Fruit fly (Drosophila melanogaster) whole organism, embryonic: ENCODE measurements around the gene Dok.

Experiments
- CG10543 ChIP-seq: fragments of 200-800 bp; sonication (Bioruptor generic); optimal IDR thresholded peaks from 3 replicates; lab custom pipeline; 2017; ENCODE audit warnings: missing biosample characterization, mild to moderate bottlenecking, missing genetic modification characterization, moderate library complexity
- CG11093 ChIP-seq: fragments of 200-800 bp; sonication (Bioruptor generic); IDR thresholded peaks from 3 replicates; pipeline ENCODE4 v1.3.6; 2022; ENCODE audit warnings: missing biosample characterization, missing genetic modification characterization
- CG12219 ChIP-seq: fragments of 200-800 bp; sonication (Bioruptor generic); optimal IDR thresholded peaks from 3 replicates; lab custom pipeline; 2018; ENCODE audit warnings: missing biosample characterization, mild to moderate bottlenecking, missing genetic modification characterization
- CG1233 ChIP-seq: fragments of 200-800 bp; sonication (Bioruptor generic); optimal IDR thresholded peaks from 4 replicates; lab custom pipeline; 2018; ENCODE audit warnings: missing biosample characterization, mild to moderate bottlenecking, missing genetic modification characterization
- CG13287 ChIP-seq: fragments of 200-800 bp; sonication (Bioruptor generic); IDR thresholded peaks from 2 replicates; pipeline ENCODE4 v1.3.6; 2022; ENCODE audit warnings: missing biosample characterization, missing genetic modification characterization; ENCODE audit not compliant: partially characterized antibody
- CG13424 ChIP-seq: fragments of 200-800 bp; sonication (Bioruptor generic); optimal IDR thresholded peaks from 2 replicates; lab custom pipeline; 2019; ENCODE audit warnings: missing biosample characterization, mild to moderate bottlenecking, missing genetic modification characterization, moderate library complexity
- CG1529 ChIP-seq: fragments of 200-800 bp; sonication (Bioruptor generic); optimal IDR thresholded peaks from 3 replicates; lab custom pipeline; 2018; ENCODE audit warnings: missing biosample characterization, missing genetic modification characterization
- CG17361 ChIP-seq: fragments of 200-800 bp; sonication (Bioruptor generic); IDR thresholded peaks from 3 replicates; pipeline ENCODE4 v1.3.6; 2022; ENCODE audit warnings: missing biosample characterization, missing genetic modification characterization
- CG17385 ChIP-seq: fragments of 200-800 bp; sonication (Bioruptor generic); optimal IDR thresholded peaks from 3 replicates; lab custom pipeline; 2018; ENCODE audit warnings: missing biosample characterization, mild to moderate bottlenecking, missing genetic modification characterization
- CG17568 ChIP-seq: fragments of 200-800 bp; sonication (Bioruptor generic); optimal IDR thresholded peaks from 2 replicates; lab custom pipeline; 2018; ENCODE audit warnings: missing biosample characterization, mild to moderate bottlenecking, missing genetic modification characterization, moderate library complexity
- CG1832 ChIP-seq: fragments of 200-800 bp; sonication (Bioruptor generic); optimal IDR thresholded peaks from 2 replicates; lab custom pipeline; 2017; ENCODE audit warnings: missing biosample characterization, mild to moderate bottlenecking, missing genetic modification characterization, inconsistent platforms
- CG2202 ChIP-seq: fragments of 200-800 bp; sonication (Bioruptor generic); optimal IDR thresholded peaks from 2 replicates; lab custom pipeline; 2018; ENCODE audit warnings: missing biosample characterization, mild to moderate bottlenecking, missing genetic modification characterization
- CG32767 ChIP-seq: fragments of 200-800 bp; sonication (Bioruptor generic); IDR thresholded peaks from 2 replicates; pipeline ENCODE4 v1.3.6; 2022; ENCODE audit warnings: missing biosample characterization, missing genetic modification characterization
- CG3847 ChIP-seq: fragments of 200-800 bp; sonication (Bioruptor generic); IDR thresholded peaks from 2 replicates; pipeline ENCODE4 v1.3.6; 2022; ENCODE audit warnings: missing biosample characterization, missing genetic modification characterization
- CG6689 ChIP-seq: fragments of 200-800 bp; sonication (Bioruptor generic); IDR thresholded peaks from 2 replicates; pipeline ENCODE4 v1.3.6; 2022; ENCODE audit warnings: missing biosample characterization, missing genetic modification characterization
- CG8281 ChIP-seq: fragments of 200-800 bp; sonication (Bioruptor generic); optimal IDR thresholded peaks from 2 replicates; lab custom pipeline; 2018; ENCODE audit warnings: missing biosample characterization, mild to moderate bottlenecking, missing genetic modification characterization, moderate library complexity
- CG8290 ChIP-seq, 3 experiments: fragments of 200-800 bp; sonication (Bioruptor generic); optimal IDR thresholded peaks; 2 replicates each; lab custom pipeline; 2016 to 2019; ENCODE audit warnings: missing biosample characterization in 3 of 3, missing genetic modification characterization in 3 of 3, mild to moderate bottlenecking in 2 of 3, moderate library complexity in 1 of 3
- CG8478 ChIP-seq: fragments of >200 bp; optimal IDR thresholded peaks from 2 replicates; lab custom pipeline; 2018
- Dfd ChIP-seq, 2 experiments: fragments of >200 bp; optimal IDR thresholded peaks; 2 replicates each; lab custom pipeline; 2017; ENCODE audit warnings: missing biosample characterization in 2 of 2, missing genetic modification characterization in 2 of 2
- ERR ChIP-seq: fragments of 200-800 bp; sonication (Bioruptor generic); optimal IDR thresholded peaks from 2 replicates; lab custom pipeline; 2016; ENCODE audit warnings: missing biosample characterization, missing genetic modification characterization
- Eip74EF ChIP-seq, 2 experiments: fragments of 200-800 bp in 1 of 2; fragments of >200 bp in 1 of 2; sonication (Bioruptor generic) in 1 of 2; optimal IDR thresholded peaks; 2 replicates each; lab custom pipeline; 2017 to 2019; ENCODE audit warnings: missing biosample characterization in 2 of 2, missing genetic modification characterization in 2 of 2, mild to moderate bottlenecking in 1 of 2, moderate library complexity in 1 of 2
- H15 ChIP-seq: fragments of 200-800 bp; sonication (Bioruptor generic); IDR thresholded peaks from 3 replicates; pipeline ENCODE4 v1.3.6; 2022; ENCODE audit warnings: missing biosample characterization, missing genetic modification characterization
- HHEX ChIP-seq: fragments of 200-800 bp; sonication (Bioruptor generic); optimal IDR thresholded peaks from 3 replicates; lab custom pipeline; 2017; ENCODE audit warnings: missing biosample characterization, mild to moderate bottlenecking, missing genetic modification characterization, missing genetic modification reagents
- Hand ChIP-seq: fragments of 200-800 bp; sonication (Bioruptor generic); optimal IDR thresholded peaks from 2 replicates; lab custom pipeline; 2017; ENCODE audit warnings: mild to moderate bottlenecking, missing biosample characterization, missing genetic modification reagents, missing genetic modification characterization
- Hr78 ChIP-seq, 2 experiments: fragments of 200-800 bp in 1 of 2; fragments of >200 bp in 1 of 2; sonication (Bioruptor generic) in 1 of 2; optimal IDR thresholded peaks; 2 replicates each; lab custom pipeline; 2017 to 2019; ENCODE audit warnings: missing biosample characterization in 2 of 2, missing genetic modification characterization in 2 of 2, mild to moderate bottlenecking in 1 of 2, moderate library complexity in 1 of 2
- Lhr ChIP-seq: fragments of 200-800 bp; sonication (Bioruptor generic); optimal IDR thresholded peaks from 3 replicates; lab custom pipeline; 2017; ENCODE audit warnings: mild to moderate bottlenecking, missing biosample characterization, missing genetic modification reagents, missing genetic modification characterization
- NC2β ChIP-seq: fragments of 200-800 bp; sonication (Bioruptor generic); optimal IDR thresholded peaks from 2 replicates; lab custom pipeline; 2016; ENCODE audit warnings: missing biosample characterization, missing genetic modification characterization
- Oaz ChIP-seq: fragments of 200-800 bp; sonication (Bioruptor generic); IDR thresholded peaks from 2 replicates; pipeline ENCODE4 v1.3.6; 2022; ENCODE audit warnings: missing biosample characterization, missing genetic modification characterization
- PHDP ChIP-seq: fragments of 200-800 bp; sonication (Bioruptor generic); optimal IDR thresholded peaks from 3 replicates; lab custom pipeline; 2018; ENCODE audit warnings: missing biosample characterization, mild to moderate bottlenecking, missing genetic modification characterization, moderate library complexity
- Ravus ChIP-seq: fragments of 200-800 bp; sonication (Bioruptor generic); IDR thresholded peaks from 2 replicates; pipeline ENCODE4 v1.3.6; 2022; ENCODE audit warnings: missing biosample characterization, missing genetic modification characterization
- Rfx ChIP-seq: fragments of 200-800 bp; sonication (Bioruptor generic); IDR thresholded peaks from 2 replicates; pipeline ENCODE4 v1.3.6; 2022; ENCODE audit warnings: missing biosample characterization, missing genetic modification characterization
- Vsx1 ChIP-seq: fragments of 200-800 bp; sonication (Bioruptor generic); optimal IDR thresholded peaks from 2 replicates; lab custom pipeline; 2017; ENCODE audit warnings: missing biosample characterization, mild to moderate bottlenecking, missing genetic modification characterization, missing genetic modification reagents
- amos ChIP-seq: fragments of 200-800 bp; sonication (Bioruptor generic); IDR thresholded peaks from 2 replicates; pipeline ENCODE4 v1.3.6; 2022; ENCODE audit warnings: missing biosample characterization, missing genetic modification characterization; ENCODE audit not compliant: partially characterized antibody
- az2 ChIP-seq: fragments of 200-800 bp; sonication (Bioruptor generic); optimal IDR thresholded peaks from 3 replicates; lab custom pipeline; 2016; ENCODE audit warnings: missing biosample characterization, missing genetic modification characterization
- bcd ChIP-seq: fragments of 200-800 bp; sonication (Bioruptor generic); optimal IDR thresholded peaks from 2 replicates; lab custom pipeline; 2017; ENCODE audit warnings: missing biosample characterization, mild to moderate bottlenecking, missing genetic modification characterization
- cad ChIP-seq: fragments of >200 bp; optimal IDR thresholded peaks from 2 replicates; lab custom pipeline; 2017; ENCODE audit warnings: missing biosample characterization, missing genetic modification characterization
- cwo ChIP-seq: fragments of 200-800 bp; sonication (Bioruptor generic); optimal IDR thresholded peaks from 3 replicates; lab custom pipeline; 2017; ENCODE audit warnings: missing biosample characterization, missing genetic modification characterization, mild to moderate bottlenecking, moderate library complexity, missing genetic modification reagents
- en ChIP-seq: fragments of 200-800 bp; sonication (Bioruptor generic); optimal IDR thresholded peaks from 2 replicates; lab custom pipeline; 2016; ENCODE audit warnings: missing biosample characterization, missing genetic modification characterization
- ewg ChIP-seq: fragments of 200-800 bp; sonication (Bioruptor generic); optimal IDR thresholded peaks from 3 replicates; lab custom pipeline; 2017; ENCODE audit warnings: mild to moderate bottlenecking, missing biosample characterization, missing genetic modification reagents, missing genetic modification characterization
- ken ChIP-seq: fragments of 200-800 bp; sonication (Bioruptor generic); IDR thresholded peaks from 3 replicates; pipeline ENCODE4 v1.3.6; 2022; ENCODE audit warnings: missing biosample characterization, missing genetic modification characterization
- klu ChIP-seq: fragments of 200-800 bp; sonication (Bioruptor generic); IDR thresholded peaks from 2 replicates; pipeline ENCODE4 v1.3.6; 2022; ENCODE audit warnings: missing biosample characterization, missing genetic modification characterization
- nerfin-1 ChIP-seq: fragments of 200-800 bp; sonication (Bioruptor generic); optimal IDR thresholded peaks from 3 replicates; lab custom pipeline; 2019; ENCODE audit warnings: missing biosample characterization, mild to moderate bottlenecking, missing genetic modification characterization, moderate library complexity
- pan ChIP-seq, 4 experiments: fragments of >200 bp in 3 of 4; fragments of 200-800 bp in 1 of 4; sonication (Bioruptor generic) in 1 of 4; optimal IDR thresholded peaks in 3 of 4; IDR thresholded peaks in 1 of 4; 2 replicates each; pipeline versions ENCODE4 v1.3.6 to Lab custom; 2017 to 2022; ENCODE audit warnings: missing biosample characterization in 2 of 4, missing genetic modification characterization in 2 of 4, mixed read lengths in 1 of 4
- peb ChIP-seq: fragments of 200-800 bp; sonication (Bioruptor generic); IDR thresholded peaks from 2 replicates; pipeline ENCODE4 v1.3.6; 2022; ENCODE audit warnings: missing biosample characterization, missing genetic modification characterization
- sisA ChIP-seq: fragments of 200-800 bp; sonication (Bioruptor generic); IDR thresholded peaks from 2 replicates; pipeline ENCODE4 v1.3.6; 2022; ENCODE audit warnings: missing biosample characterization, missing genetic modification characterization
- tll ChIP-seq, 2 experiments: fragments of 200-800 bp in 1 of 2; fragments of >200 bp in 1 of 2; sonication (Bioruptor generic) in 1 of 2; optimal IDR thresholded peaks; 2 replicates each; lab custom pipeline; 2017 to 2019; ENCODE audit warnings: missing biosample characterization in 2 of 2, missing genetic modification characterization in 2 of 2, mild to moderate bottlenecking in 1 of 2, moderate library complexity in 1 of 2
- unc-4 ChIP-seq: fragments of 200-800 bp; sonication (Bioruptor generic); IDR thresholded peaks from 2 replicates; pipeline ENCODE4 v1.3.6; 2022; ENCODE audit warnings: missing biosample characterization, missing genetic modification characterization; ENCODE audit not compliant: partially characterized antibody
- z ChIP-seq: fragments of 200-800 bp; sonication (Bioruptor generic); IDR thresholded peaks from 3 replicates; pipeline ENCODE4 v1.3.6; 2022; ENCODE audit warnings: missing biosample characterization, missing genetic modification characterization

The Dok gene

DNA sequence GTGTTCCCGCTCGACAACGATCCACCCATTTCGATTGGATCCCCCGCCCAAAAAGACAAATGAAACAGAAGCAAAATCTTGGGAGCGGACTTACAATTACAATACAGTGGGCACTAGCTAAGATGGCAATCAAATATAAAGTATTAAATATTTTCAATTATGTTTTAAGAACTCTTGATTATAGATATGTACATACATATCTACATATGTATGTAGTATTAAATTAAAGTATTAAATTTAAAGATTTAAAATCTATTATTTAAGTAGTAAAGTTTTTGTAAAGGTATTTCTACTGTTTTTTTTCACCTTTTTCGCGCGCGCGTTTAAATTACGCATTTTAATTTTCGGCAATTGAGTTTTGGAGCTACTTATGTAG, 10.8 kb downstream of the Dok start (continued):
- TF ChIP-seq z (GFP tag; lab: Robert Waterston, UW) (no peak), Lhr (GFP tag; lab: Kevin White, UChicago) (peak; percentile 39), H15 (GFP tag; lab: Robert Waterston, UW) (no peak), az2 (peak; percentile 65), tll (GFP tag; optimal IDR thresholded peaks at IDR 0.05; lab: Kevin White, UChicago) (no peak), Ravus (GFP tag; lab: Robert Waterston, UW) (peak; percentile 23; the same call in 1 of the 2 replicates), Vsx1 (peak; percentile 65), CG17385 (peak; percentile 77), Hr78 (GFP tag; optimal IDR thresholded peaks at IDR 0.05; lab: Kevin White, UChicago) (peak in 1 of 2 experiments; percentile 49), ken (GFP tag; lab: Robert Waterston, UW) (peak; percentile 59; the same call in 1 of the 3 replicates), Dfd (GFP tag; optimal IDR thresholded peaks at IDR 0.05; lab: Kevin White, UChicago) (no peak), cad (no peak), CG1529 (GFP tag; lab: Kevin White, UChicago) (peak; percentile 51), CG10543 (GFP tag; lab: Kevin White, UChicago) (peak; percentile 88), peb (GFP tag; lab: Robert Waterston, UW) (peak; percentile 38; the same call in 1 of the 2 replicates), CG17568 (peak; percentile 67), HHEX (GFP tag; lab: Kevin White, UChicago) (peak; percentile 80), unc-4 (no peak), ERR (GFP tag; lab: Kevin White, UChicago) (no peak), CG8478 (no peak), CG1233 (GFP tag; lab: Kevin White, UChicago) (peak; percentile 57), bcd (peak; percentile 75), CG13287 (GFP tag; lab: Robert Waterston, UW) (no peak), Oaz (GFP tag; lab: Robert Waterston, UW) (peak; percentile 59), Rfx (GFP tag; lab: Robert Waterston, UW) (peak; percentile 78), CG6689 (GFP tag; lab: Robert Waterston, UW) (peak; percentile 82), CG32767 (GFP tag; lab: Robert Waterston, UW) (peak; percentile 48; the same call in 1 of the 2 replicates), CG11093 (GFP tag; lab: Robert Waterston, UW) (peak; percentile 64; the same call in 1 of the 3 replicates), CG12219 (GFP tag; lab: Kevin White, UChicago) (peak; percentile 55), nerfin-1 (tag; lab: Kevin White, UChicago) (peak; percentile 75), CG13424 (tag; lab: Kevin White, UChicago) (peak; percentile 87), pan (optimal IDR thresholded peaks at IDR 0.05; lab: Kevin White, UChicago) (no peak), pan (GFP tag; optimal IDR thresholded peaks at IDR 0.05 in 1 of 2, IDR thresholded peaks at IDR 0.05 in 1 of 2) (peak in 1 of 2 experiments; percentile 73), CG3847 (peak; percentile 61; the same call in 1 of the 2 replicates), CG8281 (tag; lab: Kevin White, UChicago) (peak; percentile 32), amos (no peak), Eip74EF (GFP tag; optimal IDR thresholded peaks at IDR 0.05; lab: Kevin White, UChicago) (peak in 1 of 2 experiments; percentile 85), CG8290 (GFP tag; optimal IDR thresholded peaks at IDR 0.05; lab: Kevin White, UChicago) (no peak), CG8290 (tag; optimal IDR thresholded peaks at IDR 0.05; lab: Kevin White, UChicago) (peak in 1 of 2 experiments; percentile 56), CG17361 (GFP tag; lab: Robert Waterston, UW) (peak; percentile 86), CG2202 (tag; lab: Kevin White, UChicago) (peak; percentile 66), klu (GFP tag; lab: Robert Waterston, UW) (peak; percentile 56; the same call in 1 of the 2 replicates), en (GFP tag; lab: Kevin White, UChicago) (no peak), Hand (GFP tag; lab: Kevin White, UChicago) (peak; percentile 63), CG1832 (GFP tag; lab: Kevin White, UChicago) (no peak), sisA (GFP tag; lab: Robert Waterston, UW) (peak; percentile 58), PHDP (tag; lab: Kevin White, UChicago) (peak; percentile 90), NC2β (GFP tag; lab: Kevin White, UChicago) (no peak), cwo (peak; percentile 78), ewg (GFP tag; lab: Kevin White, UChicago) (peak; percentile 45)
